Worm (Caenorhabditis elegans): Measurements from ENCODE around the gene C08F8.3.

- TF ChIP-seq nhr-237 (tag; optimal IDR thresholded peaks at IDR 0.05) (no peak), nhr-11 (tag; optimal IDR thresholded peaks at IDR 0.05) (no peak), ceh-82 (tag; optimal IDR thresholded peaks at IDR 0.05) (no peak), ztf-11 (tag; optimal IDR thresholded peaks at IDR 0.05) (no peak), mdl-1 (tag; optimal IDR thresholded peaks at IDR 0.05) (no peak), egl-27 (tag; optimal IDR thresholded peaks at IDR 0.05) (no peak), aly-2 (tag; optimal IDR thresholded peaks at IDR 0.05) (no peak), blmp-1 (tag; optimal IDR thresholded peaks at IDR 0.05; ENCODE audit: insufficient read depth) (no peak), nhr-77 (tag; optimal IDR thresholded peaks at IDR 0.05) (no peak)
Measured at ce11 chrIV:11112641-11113040, 42.2 kb upstream of the C08F8.3 start, which contains the start of gene clc-9.

All from whole organism, L2 larva.